Worm (Caenorhabditis elegans): ENCODE results near the gene H42K12.3.
A peak's percentile ranks its signal among the peaks of the same experiment; 100 is the strongest.

H42K12.3 gene

DNA sequence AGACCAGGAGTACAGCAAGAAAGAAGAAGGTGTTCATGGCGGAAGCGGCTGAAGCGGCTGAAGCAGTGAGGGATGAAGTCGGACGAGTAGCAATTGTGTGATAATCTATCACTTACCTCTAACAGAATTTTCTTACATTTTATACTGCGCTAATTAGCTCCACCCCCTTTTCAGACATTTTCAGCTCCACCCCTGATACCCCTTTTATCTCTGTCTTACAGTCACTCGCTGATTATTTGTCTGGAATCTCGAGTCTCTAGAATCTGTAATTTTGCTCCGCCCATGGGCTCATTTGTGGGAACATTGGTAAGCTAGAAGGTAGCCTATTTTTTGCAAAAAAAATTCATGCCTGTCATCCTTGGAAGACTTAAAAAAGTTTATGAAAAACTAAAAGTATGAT is 33.1 kb downstream of the H42K12.3 start, which contains the start of gene ins-39:
Gene ins-39, minus strand, starts transcription at position 101 of the 400 bp plus-strand sequence.
- no peak for TF ChIP-seq F44E2.7 (GFP tag; IDR thresholded peaks at IDR 0.05)
- TF ChIP-seq duxl-1 (tag; optimal IDR thresholded peaks at IDR 0.05; ENCODE audit: poor library complexity) = no peak
- TF ChIP-seq snpc-1.2 (GFP tag; IDR thresholded peaks at IDR 0.05) = no peak
- no peak for TF ChIP-seq fkh-10 (GFP tag; optimal IDR thresholded peaks at IDR 0.05)
- no peak for TF ChIP-seq aha-1 (tag)
- no peak for TF ChIP-seq daf-16 (GFP tag; optimal IDR thresholded peaks at IDR 0.05)
- no peak for TF ChIP-seq daf-16 (tag; optimal IDR thresholded peaks at IDR 0.05)
- no peak for TF ChIP-seq ztf-11 (tag; optimal IDR thresholded peaks at IDR 0.05)

DNA sequence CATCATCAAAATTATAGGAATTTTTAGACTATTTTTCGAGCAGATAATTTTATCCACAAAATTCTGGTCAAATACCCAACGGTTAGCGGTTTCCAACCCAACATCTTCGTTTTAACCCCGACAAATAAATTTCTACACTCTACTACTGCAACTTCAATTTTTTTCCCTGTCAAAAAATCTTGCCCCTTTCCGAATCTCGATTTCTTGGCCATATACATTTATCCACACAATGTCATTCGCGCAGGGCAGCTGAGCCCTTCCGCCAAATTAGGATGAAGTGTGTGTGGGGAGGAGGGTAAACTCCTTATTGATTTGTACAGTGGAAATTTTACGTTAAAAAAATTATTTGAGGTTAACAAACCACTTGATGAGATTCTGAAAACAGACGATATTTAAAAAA is 33.6 kb downstream of the H42K12.3 start:
- no peak for TF ChIP-seq unc-130 (GFP tag; optimal IDR thresholded peaks at IDR 0.05)
- no peak for TF ChIP-seq snpc-1.2 (GFP tag; IDR thresholded peaks at IDR 0.05)
- TF ChIP-seq ceh-32 (tag; optimal IDR thresholded peaks at IDR 0.05; ENCODE audit: poor library complexity) = peak; percentile 87
- peak; percentile 63 for TF ChIP-seq snpc-4 (tag; optimal IDR thresholded peaks at IDR 0.05)
- TF ChIP-seq gei-8 (GFP tag; optimal IDR thresholded peaks at IDR 0.05) = no peak
- TF ChIP-seq ama-1 (optimal IDR thresholded peaks at IDR 0.05) = no peak
- TF ChIP-seq aha-1 (tag) = peak; percentile 100
- no peak for TF ChIP-seq lim-7 (GFP tag; IDR thresholded peaks at IDR 0.05)
- peak; percentile 86 for TF ChIP-seq hlh-30 (tag; optimal IDR thresholded peaks at IDR 0.05; ENCODE audit: insufficient read depth)
- peak; percentile 82 for TF ChIP-seq lin-38 (GFP tag; IDR thresholded peaks at IDR 0.05)
- TF ChIP-seq Y75B8A.6 (GFP tag; IDR thresholded peaks at IDR 0.05) = 0 out of 2 replicates have a peak, but pooled peaks have one; percentile 61
- peak; percentile 94 for TF ChIP-seq madf-9 (GFP tag; conservative IDR thresholded peaks at IDR 0.05)
- peak; percentile 85 for TF ChIP-seq zag-1 (tag; optimal IDR thresholded peaks at IDR 0.05)
- peak; percentile 77 for TF ChIP-seq nhr-76 (tag; optimal IDR thresholded peaks at IDR 0.05)
- TF ChIP-seq ces-1 (GFP tag; optimal IDR thresholded peaks at IDR 0.05) = peak; percentile 95
- peak; percentile 95 for TF ChIP-seq zip-2 (tag; optimal IDR thresholded peaks at IDR 0.05)
- peak; percentile 98 for TF ChIP-seq fkh-10 (GFP tag; optimal IDR thresholded peaks at IDR 0.05)
- TF ChIP-seq lin-1 (GFP tag; IDR thresholded peaks at IDR 0.05) = peak; percentile 89
- TF ChIP-seq lsy-2 (tag; optimal IDR thresholded peaks at IDR 0.05) = peak; percentile 93 to 95
- TF ChIP-seq zfp-2 (tag; optimal IDR thresholded peaks at IDR 0.05) = peak; percentile 81
- TF ChIP-seq mes-2 (tag; optimal IDR thresholded peaks at IDR 0.05; ENCODE audit: poor library complexity, severe bottlenecking) = peak; percentile 97
- peak; percentile 91 for TF ChIP-seq zfp-3 (GFP tag; conservative IDR thresholded peaks at IDR 0.05)
- TF ChIP-seq nhr-77 (tag; optimal IDR thresholded peaks at IDR 0.05) = peak; percentile 99
- TF ChIP-seq ztf-11 (tag; optimal IDR thresholded peaks at IDR 0.05) = peak; percentile 89
- peak; percentile 95 for TF ChIP-seq php-3 (GFP tag; IDR thresholded peaks at IDR 0.05)
- TF ChIP-seq D1046.2 (GFP tag; IDR thresholded peaks at IDR 0.05) = peak; percentile 81
- peak in 1 of 2 experiments; percentile 66; a peak in 1 of 4 replicates for TF ChIP-seq madf-5 (GFP tag; IDR thresholded peaks at IDR 0.05)
- TF ChIP-seq rbr-2 (tag; optimal IDR thresholded peaks at IDR 0.05) = peak; percentile 98
- peak; percentile 94 for TF ChIP-seq lin-13 (GFP tag; optimal IDR thresholded peaks at IDR 0.05)
- peak in 1 of 2 experiments; percentile 73 for TF ChIP-seq ZK546.5 (tag; optimal IDR thresholded peaks at IDR 0.05)
- TF ChIP-seq unc-62 (GFP tag; optimal IDR thresholded peaks at IDR 0.05 in 1 of 2) = peak; percentile 42 to 76
- TF ChIP-seq unc-62 (tag; optimal IDR thresholded peaks at IDR 0.05) = no peak
- peak; percentile 69; the same call in 1 of the 2 replicates for TF ChIP-seq Y48G9A.11 (GFP tag; IDR thresholded peaks at IDR 0.05)
- no peak for TF ChIP-seq nhr-111 (GFP tag; optimal IDR thresholded peaks at IDR 0.05)
- peak; percentile 85 for TF ChIP-seq fos-1 (tag; optimal IDR thresholded peaks at IDR 0.05)
- TF ChIP-seq nhr-10 (tag; optimal IDR thresholded peaks at IDR 0.05) = peak; percentile 96
- peak; percentile 92 for TF ChIP-seq dmd-6 (GFP tag; IDR thresholded peaks at IDR 0.05)
- TF ChIP-seq nhr-48 (tag; optimal IDR thresholded peaks at IDR 0.05) = peak; percentile 94
- TF ChIP-seq F37D6.2 (tag; optimal IDR thresholded peaks at IDR 0.05) = peak; percentile 98
- TF ChIP-seq nhr-28 (tag; optimal IDR thresholded peaks at IDR 0.05) = peak; percentile 90
- TF ChIP-seq pha-4 (GFP tag; IDR thresholded peaks at IDR 0.05) = peak; percentile 84
- TF ChIP-seq pha-4 (tag; optimal IDR thresholded peaks at IDR 0.05) = peak; percentile 95
- TF ChIP-seq zip-11 (GFP tag; IDR thresholded peaks at IDR 0.05) = peak; percentile 73; the same call in 1 of the 2 replicates
- TF ChIP-seq hif-1 (tag; optimal IDR thresholded peaks at IDR 0.05) = peak; percentile 61 to 67
- TF ChIP-seq lin-39 (tag; optimal IDR thresholded peaks at IDR 0.05) = peak; percentile 88
- peak; percentile 93 for TF ChIP-seq ctbp-1 (GFP tag; IDR thresholded peaks at IDR 0.05)

Data from whole organism, L4 larva.